Worm (Caenorhabditis elegans): ENCODE results near the gene athp-2.

Gene athp-2

ce11 chrII:4383306-4383705, 43.3 kb downstream of the athp-2 start, which contains the start of gene fkh-6:
Gene fkh-6, minus strand, starts transcription at chrII:4383406.
- TF ChIP-seq php-3 (GFP tag; IDR thresholded peaks at IDR 0.05) (no peak), nhr-111 (GFP tag; optimal IDR thresholded peaks at IDR 0.05) (no peak), nhr-237 (tag; optimal IDR thresholded peaks at IDR 0.05) (no peak), cey-2 (tag; optimal IDR thresholded peaks at IDR 0.05; ENCODE audit: borderline replicate concordance, insufficient read depth) (no peak), lin-38 (GFP tag; IDR thresholded peaks at IDR 0.05) (no peak), dmd-8 (GFP tag; IDR thresholded peaks at IDR 0.05) (no peak), madf-5 (GFP tag; IDR thresholded peaks at IDR 0.05) (no peak), ceh-20 (GFP tag; IDR thresholded peaks at IDR 0.05) (no peak), zfp-3 (GFP tag; conservative IDR thresholded peaks at IDR 0.05) (no peak), snpc-4 (tag; optimal IDR thresholded peaks at IDR 0.05) (no peak), spr-1 (tag; optimal IDR thresholded peaks at IDR 0.05) (no peak), ctbp-1 (GFP tag; IDR thresholded peaks at IDR 0.05) (no peak), mep-1 (tag; optimal IDR thresholded peaks at IDR 0.05) (no peak), tag-97 (GFP tag; IDR thresholded peaks at IDR 0.05) (no peak), ztf-7 (tag; optimal IDR thresholded peaks at IDR 0.05) (no peak), snpc-1.2 (GFP tag; IDR thresholded peaks at IDR 0.05) (no peak)

ce11 chrII:4391072-4391471, 51.1 kb downstream of the athp-2 start:
- TF ChIP-seq lin-39 (tag; optimal IDR thresholded peaks at IDR 0.05) (no peak), snpc-4 (tag; optimal IDR thresholded peaks at IDR 0.05) (no peak), tra-1 (GFP tag; IDR thresholded peaks at IDR 0.05) (no peak), zfp-2 (tag; optimal IDR thresholded peaks at IDR 0.05) (no peak), pqm-1 (tag; optimal IDR thresholded peaks at IDR 0.05) (no peak), ama-1 (optimal IDR thresholded peaks at IDR 0.05) (no peak), spr-1 (tag; optimal IDR thresholded peaks at IDR 0.05) (no peak)

DNA sequence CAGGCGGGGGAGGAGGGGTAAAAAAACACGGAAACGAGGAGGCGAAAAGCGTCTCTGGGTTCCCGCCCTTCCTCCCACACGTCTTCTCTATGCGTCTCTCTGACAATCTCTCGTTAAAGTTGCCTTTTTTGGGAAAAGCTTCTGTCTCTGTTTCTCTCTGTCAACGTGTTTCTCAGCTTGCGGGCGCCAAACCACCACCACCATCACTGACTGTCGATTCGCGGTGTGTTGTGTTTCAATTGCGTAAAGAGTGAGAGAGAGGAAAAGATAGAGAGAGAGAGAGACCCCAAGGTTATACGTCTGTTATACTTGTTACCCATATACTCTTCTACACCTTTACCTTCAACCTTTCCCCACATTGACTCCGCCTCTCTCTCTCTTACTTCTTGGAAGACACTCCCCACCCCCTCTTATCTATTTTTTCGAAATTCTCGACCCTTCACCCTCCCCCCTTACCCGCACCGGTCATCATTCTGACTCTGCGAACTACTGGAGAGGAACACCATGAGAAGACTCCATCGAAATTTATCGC, 52.6 kb downstream of the athp-2 start, which contains the start of gene mlt-7:
TSS of gene mlt-7 (plus strand) at position 482 of the 532 bp plus-strand sequence.
- TF ChIP-seq mxl-2 (GFP tag; conservative IDR thresholded peaks at IDR 0.05): no peak
- no peak for TF ChIP-seq dve-1 (tag; optimal IDR thresholded peaks at IDR 0.05; ENCODE audit: insufficient read depth)
- TF ChIP-seq nhr-25 (tag; optimal IDR thresholded peaks at IDR 0.05; ENCODE audit: borderline replicate concordance, insufficient read depth): peak; percentile 66
- TF ChIP-seq F49E8.2 (tag; optimal IDR thresholded peaks at IDR 0.05; ENCODE audit: borderline replicate concordance): no peak
- TF ChIP-seq ceh-32 (tag; optimal IDR thresholded peaks at IDR 0.05; ENCODE audit: poor library complexity): no peak
- TF ChIP-seq mep-1 (tag; optimal IDR thresholded peaks at IDR 0.05): peak; percentile 25
- TF ChIP-seq set-16 (GFP tag; IDR thresholded peaks at IDR 0.05): 0 out of 2 replicates have a peak, but pooled peaks have one; percentile 12
- TF ChIP-seq mxl-3 (GFP tag; optimal IDR thresholded peaks at IDR 0.05): peak; percentile 84
- TF ChIP-seq saeg-2 (GFP tag; IDR thresholded peaks at IDR 0.05): no peak
- TF ChIP-seq hmg-1.1 (GFP tag; IDR thresholded peaks at IDR 0.05): 0 out of 2 replicates have a peak, but pooled peaks have one; percentile 25

ce11 chrII:4394438-4394837, 54.5 kb downstream of the athp-2 start:
- TF ChIP-seq unc-62 (GFP tag; optimal IDR thresholded peaks at IDR 0.05 in 1 of 2): no peak
- no peak for TF ChIP-seq unc-62 (tag; optimal IDR thresholded peaks at IDR 0.05)
- TF ChIP-seq attf-4 (tag; optimal IDR thresholded peaks at IDR 0.05): no peak
- TF ChIP-seq spr-3 (GFP tag; optimal IDR thresholded peaks at IDR 0.05): no peak
- TF ChIP-seq daf-12 (tag; optimal IDR thresholded peaks at IDR 0.05): no peak
- no peak for TF ChIP-seq D1046.2 (GFP tag; IDR thresholded peaks at IDR 0.05)
- TF ChIP-seq nhr-102 (tag; optimal IDR thresholded peaks at IDR 0.05): no peak
- TF ChIP-seq egl-27 (tag; optimal IDR thresholded peaks at IDR 0.05): no peak
- peak in 1 of 2 experiments; percentile 0 for TF ChIP-seq mdl-1 (tag; optimal IDR thresholded peaks at IDR 0.05)
- peak; percentile 65 for TF ChIP-seq aha-1 (tag)
- no peak for TF ChIP-seq zip-2 (tag; optimal IDR thresholded peaks at IDR 0.05)
- TF ChIP-seq Y75B8A.6 (GFP tag; IDR thresholded peaks at IDR 0.05): no peak
- no peak for TF ChIP-seq dmd-9 (GFP tag; IDR thresholded peaks at IDR 0.05)
- TF ChIP-seq egl-43 (GFP tag; IDR thresholded peaks at IDR 0.05): no peak
- TF ChIP-seq nhr-111 (GFP tag; optimal IDR thresholded peaks at IDR 0.05): no peak
- no peak for TF ChIP-seq ctbp-1 (GFP tag; IDR thresholded peaks at IDR 0.05)
- no peak for TF ChIP-seq lin-13 (GFP tag; optimal IDR thresholded peaks at IDR 0.05)
- TF ChIP-seq nhr-11 (tag; optimal IDR thresholded peaks at IDR 0.05): no peak
- TF ChIP-seq nhr-77 (tag; optimal IDR thresholded peaks at IDR 0.05): no peak
- TF ChIP-seq nhr-76 (tag; optimal IDR thresholded peaks at IDR 0.05): no peak

All from whole organism, L4 larva.